Fruit fly (Drosophila melanogaster) S2 (cell line): ENCODE results near the gene CG8136.

Experiments
- CG8478 ChIP-seq: fragments of >200 bp; optimal IDR thresholded peaks from 2 replicates; lab custom pipeline; 2018
- CTCF ChIP-seq, 2 experiments: fragments of >200 bp; optimal IDR thresholded peaks; 2 replicates each; lab custom pipeline; 2018

DNA sequence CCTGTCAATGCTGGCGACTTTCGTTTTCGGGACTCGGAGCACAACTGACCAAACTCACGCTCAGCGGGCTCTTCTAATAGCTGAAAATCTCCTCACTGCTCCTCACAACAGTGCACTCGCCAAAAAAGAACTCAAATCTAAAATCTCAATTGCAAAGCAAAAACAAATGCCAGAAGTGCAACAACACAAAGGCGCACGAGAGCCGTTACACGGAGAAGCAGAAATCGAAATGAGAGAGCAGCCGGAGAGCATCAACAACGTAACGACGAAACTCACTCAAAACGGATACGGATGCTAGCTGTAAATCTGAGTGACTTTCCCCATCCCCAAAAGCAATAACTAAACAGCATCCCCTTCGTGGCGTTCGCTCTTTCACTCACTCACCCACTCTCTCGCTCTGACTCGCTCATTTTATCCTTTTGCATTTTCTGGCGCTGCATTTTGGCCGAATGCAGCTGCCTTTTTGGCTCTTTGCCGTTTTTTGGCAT, 23.4 kb upstream of the CG8136 start, which contains the start of gene hb:
- no peak for TF ChIP-seq CG8478 (lab: Kevin White, UChicago)
- TF ChIP-seq CTCF (optimal IDR thresholded peaks at IDR 0.05; lab: Kevin White, UChicago): no peak
